Fruit fly (Drosophila melanogaster): ENCODE measurements around the gene hng3.

Gene hng3

dm6 chr3L:696404-697054 is 58.8 kb downstream of the hng3 start (continued):
- TF ChIP-seq CG4328 (GFP tag; optimal IDR thresholded peaks at IDR 0.05) (peak; percentile 74), gcm2 (GFP tag; optimal IDR thresholded peaks at IDR 0.05) (peak; percentile 50), TFAM (GFP tag; optimal IDR thresholded peaks at IDR 0.05) (peak; percentile 82), luna (GFP tag; optimal IDR thresholded peaks at IDR 0.05) (no peak), sens (GFP tag) (peak; percentile 97), H15 (GFP tag; IDR thresholded peaks at IDR 0.05) (peak; percentile 94), Eip74EF (GFP tag; optimal IDR thresholded peaks at IDR 0.05) (peak in 1 of 2 experiments; percentile 94), CG14860 (GFP tag; IDR thresholded peaks at IDR 0.05; ENCODE audit: partially characterized antibody) (no peak), Bteb2 (GFP tag; optimal IDR thresholded peaks at IDR 0.05) (peak; percentile 33), Pdp1 (GFP tag; optimal IDR thresholded peaks at IDR 0.05) (peak; percentile 66 to 75), Usf (GFP tag; optimal IDR thresholded peaks at IDR 0.05) (peak; percentile 89), ato (GFP tag; IDR thresholded peaks at IDR 0.05; ENCODE audit: partially characterized antibody) (no peak), CG7839 (tag; optimal IDR thresholded peaks at IDR 0.05) (peak; percentile 97), danr (GFP tag; IDR thresholded peaks at IDR 0.05) (peak; percentile 92), zfh1 (GFP tag; IDR thresholded peaks at IDR 0.05) (peak; percentile 97), ro (GFP tag; IDR thresholded peaks at IDR 0.05) (peak; percentile 84), CG30431 (GFP tag; optimal IDR thresholded peaks at IDR 0.05) (peak; percentile 95), Taf1 (GFP tag; IDR thresholded peaks at IDR 0.05) (peak; percentile 90), shn (GFP tag; optimal IDR thresholded peaks at IDR 0.05) (no peak), maf-S (GFP tag; optimal IDR thresholded peaks at IDR 0.05) (no peak), CG16779 (GFP tag; IDR thresholded peaks at IDR 0.05) (peak; percentile 85), zen2 (GFP tag; IDR thresholded peaks at IDR 0.05; ENCODE audit: partially characterized antibody) (no peak), CG12942 (GFP tag; optimal IDR thresholded peaks at IDR 0.05) (peak; percentile 80), lov (optimal IDR thresholded peaks at IDR 0.05) (no peak), lov (GFP tag; IDR thresholded peaks at IDR 0.05) (peak; percentile 96), B-H2 (GFP tag; optimal IDR thresholded peaks at IDR 0.05) (peak; percentile 25), ERR (GFP tag; optimal IDR thresholded peaks at IDR 0.05) (peak; percentile 16), Nf-YA (GFP tag; IDR thresholded peaks at IDR 0.05) (peak; percentile 89), unc-4 (GFP tag; IDR thresholded peaks at IDR 0.05; ENCODE audit: partially characterized antibody) (no peak), Atf-2 (GFP tag; optimal IDR thresholded peaks at IDR 0.05) (peak; percentile 64), CG4617 (GFP tag; optimal IDR thresholded peaks at IDR 0.05; ENCODE audit: borderline replicate concordance) (peak; percentile 80), Dad (GFP tag; optimal IDR thresholded peaks at IDR 0.05) (peak; percentile 66), crol (GFP tag; IDR thresholded peaks at IDR 0.05) (peak; percentile 65; the same call in 1 of the 2 replicates), CG18262 (tag; optimal IDR thresholded peaks at IDR 0.05) (peak; percentile 98), CG8281 (tag; optimal IDR thresholded peaks at IDR 0.05) (peak; percentile 88), CG10543 (GFP tag; optimal IDR thresholded peaks at IDR 0.05) (peak; percentile 62), CG11456 (GFP tag; IDR thresholded peaks at IDR 0.05) (peak; percentile 94), lab (GFP tag; optimal IDR thresholded peaks at IDR 0.05) (peak; percentile 98), Ada2b (GFP tag; IDR thresholded peaks at IDR 0.05) (peak; percentile 97), Nf-YC (tag; optimal IDR thresholded peaks at IDR 0.05) (peak; percentile 77), dmrt11E (tag; optimal IDR thresholded peaks at IDR 0.05) (peak; percentile 98), onecut (GFP tag; IDR thresholded peaks at IDR 0.05) (peak; percentile 95), ind (GFP tag; optimal IDR thresholded peaks at IDR 0.05) (peak; percentile 93), fd102C (GFP tag; optimal IDR thresholded peaks at IDR 0.05) (peak; percentile 73), Dp (GFP tag; optimal IDR thresholded peaks at IDR 0.05) (peak; percentile 12), CG17361 (GFP tag; IDR thresholded peaks at IDR 0.05) (peak; percentile 98), repo (GFP tag; optimal IDR thresholded peaks at IDR 0.05) (peak; percentile 14), Antp (GFP tag; optimal IDR thresholded peaks at IDR 0.05) (peak; percentile 32), pita (GFP tag; optimal IDR thresholded peaks at IDR 0.05) (no peak), CG34224 (GFP tag; IDR thresholded peaks at IDR 0.05; ENCODE audit: partially characterized antibody) (no peak)

All from whole organism, embryonic.